Fruit fly (Drosophila melanogaster) whole organism, embryonic: ENCODE results near the gene IA-2.

Source experiments
- Atf3 ChIP-seq: fragments of 200-800 bp; sonication (Bioruptor generic); optimal IDR thresholded peaks from 3 replicates; lab custom pipeline; 2016; ENCODE audit warnings: missing biosample characterization, missing genetic modification characterization
- Awh ChIP-seq: fragments of 200-800 bp; sonication (Bioruptor generic); IDR thresholded peaks from 2 replicates; pipeline ENCODE4, ENCODE4 v1.3.6; 2022; ENCODE audit warnings: missing biosample characterization, missing genetic modification characterization
- C15 ChIP-seq: fragments of 200-800 bp; sonication (Bioruptor generic); IDR thresholded peaks from 3 replicates; pipeline ENCODE4 v1.3.6; 2022; ENCODE audit warnings: missing biosample characterization, missing genetic modification characterization
- CG10431 ChIP-seq: fragments of 200-800 bp; sonication (Bioruptor generic); optimal IDR thresholded peaks from 3 replicates; lab custom pipeline; 2018; ENCODE audit warnings: missing biosample characterization, mild to moderate bottlenecking, missing genetic modification characterization
- CG10979 ChIP-seq: fragments of 200-800 bp; sonication (Bioruptor generic); optimal IDR thresholded peaks from 2 replicates; lab custom pipeline; 2018; ENCODE audit warnings: missing biosample characterization, mild to moderate bottlenecking, missing genetic modification characterization, moderate library complexity
- CG1233 ChIP-seq: fragments of 200-800 bp; sonication (Bioruptor generic); optimal IDR thresholded peaks from 4 replicates; lab custom pipeline; 2018; ENCODE audit warnings: missing biosample characterization, mild to moderate bottlenecking, missing genetic modification characterization
- CG13123 ChIP-seq: fragments of 200-800 bp; sonication (Bioruptor generic); optimal IDR thresholded peaks from 2 replicates; lab custom pipeline; 2016; ENCODE audit warnings: missing biosample characterization, missing genetic modification characterization
- CG13424 ChIP-seq: fragments of 200-800 bp; sonication (Bioruptor generic); optimal IDR thresholded peaks from 2 replicates; lab custom pipeline; 2019; ENCODE audit warnings: missing biosample characterization, mild to moderate bottlenecking, missing genetic modification characterization, moderate library complexity
- CG14441 ChIP-seq: fragments of 200-800 bp; sonication (Bioruptor generic); IDR thresholded peaks from 2 replicates; pipeline ENCODE4 v1.3.6; 2022; ENCODE audit warnings: missing biosample characterization, missing genetic modification characterization
- CG16863 ChIP-seq: fragments of 200-800 bp; sonication (Bioruptor generic); optimal IDR thresholded peaks from 3 replicates; lab custom pipeline; 2016; ENCODE audit warnings: missing biosample characterization, missing genetic modification characterization
- CG17912 ChIP-seq: fragments of 200-800 bp; sonication (Bioruptor generic); optimal IDR thresholded peaks from 2 replicates; lab custom pipeline; 2018; ENCODE audit warnings: missing biosample characterization, mild to moderate bottlenecking, missing genetic modification characterization
- CG18476 ChIP-seq: fragments of 200-800 bp; sonication (Bioruptor generic); optimal IDR thresholded peaks from 2 replicates; lab custom pipeline; 2016; ENCODE audit warnings: missing biosample characterization, mild to moderate bottlenecking, missing genetic modification characterization
- CG2712 ChIP-seq: fragments of 200-800 bp; optimal IDR thresholded peaks from 3 replicates; lab custom pipeline; 2019; ENCODE audit warnings: missing biosample characterization, mild to moderate bottlenecking, missing genetic modification characterization, moderate library complexity
- CG3407 ChIP-seq: fragments of 200-800 bp; sonication (Bioruptor generic); optimal IDR thresholded peaks from 2 replicates; lab custom pipeline; 2018; ENCODE audit warnings: missing biosample characterization, mild to moderate bottlenecking, missing genetic modification characterization
- CG3847 ChIP-seq: fragments of 200-800 bp; sonication (Bioruptor generic); IDR thresholded peaks from 2 replicates; pipeline ENCODE4 v1.3.6; 2022; ENCODE audit warnings: missing biosample characterization, missing genetic modification characterization
- CG4424 ChIP-seq: fragments of 200-800 bp; sonication (Bioruptor generic); optimal IDR thresholded peaks from 3 replicates; lab custom pipeline; 2016; ENCODE audit warnings: missing biosample characterization, missing genetic modification characterization
- CG6791 ChIP-seq: fragments of 200-800 bp; sonication (Bioruptor generic); IDR thresholded peaks from 3 replicates; pipeline ENCODE4 v1.3.6; 2022; ENCODE audit warnings: missing biosample characterization, missing genetic modification characterization; ENCODE audit not compliant: partially characterized antibody
- CG8089 ChIP-seq: fragments of 200-800 bp; sonication (Bioruptor generic); optimal IDR thresholded peaks from 3 replicates; lab custom pipeline; 2016; ENCODE audit warnings: missing biosample characterization, missing genetic modification characterization
- CG8388 ChIP-seq: fragments of 200-800 bp; sonication (Bioruptor generic); optimal IDR thresholded peaks from 2 replicates; lab custom pipeline; 2019; ENCODE audit warnings: missing biosample characterization, mild to moderate bottlenecking, missing genetic modification characterization, moderate library complexity
- CG9437 ChIP-seq: fragments of 200-800 bp; sonication (Bioruptor generic); optimal IDR thresholded peaks from 2 replicates; lab custom pipeline; 2018; ENCODE audit warnings: missing biosample characterization, mild to moderate bottlenecking, missing genetic modification characterization
- Dll ChIP-seq: fragments of 200-800 bp; sonication (Bioruptor generic); IDR thresholded peaks from 4 replicates; pipeline ENCODE4 v1.3.6; 2022; ENCODE audit warnings: missing biosample characterization, missing genetic modification characterization; ENCODE audit not compliant: partially characterized antibody
- Drgx ChIP-seq: fragments of 200-800 bp; sonication (Bioruptor generic); IDR thresholded peaks from 2 replicates; pipeline ENCODE4 v1.3.6; 2022; ENCODE audit warnings: missing biosample characterization, missing genetic modification characterization
- E2f1 ChIP-seq: fragments of 200-800 bp; sonication (Bioruptor generic); IDR thresholded peaks from 2 replicates; pipeline ENCODE4 v1.3.6; 2022; ENCODE audit warnings: missing biosample characterization, missing genetic modification characterization
- Elba2 ChIP-seq: fragments of 200-800 bp; sonication (Bioruptor generic); optimal IDR thresholded peaks from 3 replicates; lab custom pipeline; 2016; ENCODE audit warnings: missing biosample characterization, missing genetic modification characterization
- Gug ChIP-seq: fragments of 200-800 bp; sonication (Bioruptor generic); IDR thresholded peaks from 4 replicates; pipeline ENCODE4 v1.3.6; 2022; ENCODE audit warnings: missing biosample characterization, missing genetic modification characterization
- Hr51 ChIP-seq, 2 experiments: fragments of 200-800 bp; sonication (Bioruptor generic); optimal IDR thresholded peaks; 2 replicates in 1 of 2; 3 replicates in 1 of 2; lab custom pipeline; 2016 to 2018; ENCODE audit warnings: missing biosample characterization in 2 of 2, missing genetic modification characterization in 2 of 2, mild to moderate bottlenecking in 1 of 2, moderate library complexity in 1 of 2
- Lhr ChIP-seq: fragments of 200-800 bp; sonication (Bioruptor generic); optimal IDR thresholded peaks from 3 replicates; lab custom pipeline; 2017; ENCODE audit warnings: mild to moderate bottlenecking, missing biosample characterization, missing genetic modification reagents, missing genetic modification characterization
- Nf-YC ChIP-seq: fragments of 200-800 bp; optimal IDR thresholded peaks from 3 replicates; lab custom pipeline; 2019; ENCODE audit warnings: missing biosample characterization, mild to moderate bottlenecking, missing genetic modification characterization, moderate library complexity
- Sox102F ChIP-seq: fragments of 200-800 bp; sonication (Bioruptor generic); optimal IDR thresholded peaks from 2 replicates; lab custom pipeline; 2018; ENCODE audit warnings: missing biosample characterization, mild to moderate bottlenecking, missing genetic modification characterization, moderate library complexity
- Xbp1 ChIP-seq: fragments of 200-800 bp; sonication (Bioruptor generic); optimal IDR thresholded peaks from 3 replicates; lab custom pipeline; 2016; ENCODE audit warnings: missing biosample characterization, mild to moderate bottlenecking, missing genetic modification characterization
- YL-1 ChIP-seq: fragments of 200-800 bp; sonication (Bioruptor generic); optimal IDR thresholded peaks from 3 replicates; lab custom pipeline; 2017; ENCODE audit warnings: missing biosample characterization, mild to moderate bottlenecking, missing genetic modification characterization
- ap ChIP-seq: fragments of 200-800 bp; sonication (Bioruptor generic); IDR thresholded peaks from 2 replicates; pipeline ENCODE4 v1.3.6; 2022; ENCODE audit warnings: missing biosample characterization, missing genetic modification characterization
- az2 ChIP-seq: fragments of 200-800 bp; sonication (Bioruptor generic); optimal IDR thresholded peaks from 3 replicates; lab custom pipeline; 2016; ENCODE audit warnings: missing biosample characterization, missing genetic modification characterization
- crc ChIP-seq: fragments of 200-800 bp; sonication (Bioruptor generic); optimal IDR thresholded peaks from 2 replicates; lab custom pipeline; 2016; ENCODE audit warnings: missing biosample characterization, missing genetic modification characterization
- da ChIP-seq: fragments of 200-800 bp; sonication (Bioruptor generic); optimal IDR thresholded peaks from 2 replicates; lab custom pipeline; 2016; ENCODE audit warnings: missing biosample characterization, missing genetic modification characterization
- dmrt11E ChIP-seq: fragments of 200-800 bp; sonication (Bioruptor generic); optimal IDR thresholded peaks from 3 replicates; lab custom pipeline; 2018; ENCODE audit warnings: missing biosample characterization, mild to moderate bottlenecking, missing genetic modification characterization, moderate library complexity
- emc ChIP-seq: fragments of 200-800 bp; sonication (Bioruptor generic); optimal IDR thresholded peaks from 2 replicates; lab custom pipeline; 2016; ENCODE audit warnings: missing biosample characterization, missing genetic modification characterization
- ewg ChIP-seq: fragments of 200-800 bp; sonication (Bioruptor generic); optimal IDR thresholded peaks from 3 replicates; lab custom pipeline; 2017; ENCODE audit warnings: mild to moderate bottlenecking, missing biosample characterization, missing genetic modification reagents, missing genetic modification characterization
- fd102C ChIP-seq: fragments of 200-800 bp; sonication (Bioruptor generic); optimal IDR thresholded peaks from 2 replicates; lab custom pipeline; 2018; ENCODE audit warnings: missing biosample characterization, mild to moderate bottlenecking, missing genetic modification characterization, moderate library complexity
- fd64A ChIP-seq: fragments of 200-800 bp; sonication (Bioruptor generic); optimal IDR thresholded peaks from 3 replicates; lab custom pipeline; 2018; ENCODE audit warnings: missing biosample characterization, mild to moderate bottlenecking, missing genetic modification characterization
- grn ChIP-seq: fragments of 200-800 bp; sonication (Bioruptor generic); optimal IDR thresholded peaks from 3 replicates; lab custom pipeline; 2017; ENCODE audit warnings: missing biosample characterization, missing genetic modification characterization
- jigr1 ChIP-seq: fragments of 200-800 bp; sonication (Bioruptor generic); IDR thresholded peaks from 3 replicates; pipeline ENCODE4 v1.3.6; 2022; ENCODE audit warnings: missing biosample characterization, missing genetic modification characterization
- jing ChIP-seq: fragments of 200-800 bp; sonication (Bioruptor generic); optimal IDR thresholded peaks from 2 replicates; lab custom pipeline; 2018; ENCODE audit warnings: missing biosample characterization, mild to moderate bottlenecking, missing genetic modification characterization
- kay ChIP-seq: fragments of 200-800 bp; sonication (Bioruptor generic); optimal IDR thresholded peaks from 2 replicates; lab custom pipeline; 2016; ENCODE audit warnings: missing biosample characterization, missing genetic modification characterization
- peb ChIP-seq: fragments of 200-800 bp; sonication (Bioruptor generic); IDR thresholded peaks from 2 replicates; pipeline ENCODE4 v1.3.6; 2022; ENCODE audit warnings: missing biosample characterization, missing genetic modification characterization
- scrt ChIP-seq: fragments of 200-800 bp; sonication (Bioruptor generic); optimal IDR thresholded peaks from 2 replicates; lab custom pipeline; 2018; ENCODE audit warnings: missing biosample characterization, mild to moderate bottlenecking, missing genetic modification characterization, moderate library complexity
- sens ChIP-seq: fragments of 200-800 bp; sonication (Bioruptor generic); peaks from one replicate; lab custom pipeline; 2016; ENCODE audit warnings: missing biosample characterization, missing genetic modification characterization
- sqz ChIP-seq: fragments of 200-800 bp; sonication (Bioruptor generic); optimal IDR thresholded peaks from 3 replicates; lab custom pipeline; 2018; ENCODE audit warnings: missing biosample characterization, mild to moderate bottlenecking, missing genetic modification characterization
- tin ChIP-seq: fragments of 200-800 bp; sonication (Bioruptor generic); optimal IDR thresholded peaks from 3 replicates; lab custom pipeline; 2016; ENCODE audit warnings: missing biosample characterization, missing genetic modification characterization
- ttk ChIP-seq: fragments of 200-800 bp; sonication (Bioruptor generic); IDR thresholded peaks from 2 replicates; pipeline ENCODE4 v2.1.2; 2022; ENCODE audit warnings: missing biosample characterization, missing genetic modification characterization
- zfh1 ChIP-seq: fragments of 200-800 bp; sonication (Bioruptor generic); IDR thresholded peaks from 3 replicates; pipeline ENCODE4 v1.3.6; 2022; ENCODE audit warnings: missing biosample characterization, missing genetic modification characterization

The IA-2 gene

dm6 chr2L:1072184-1072583 lies 24.3 kb upstream of the IA-2 start (continued):
- peak; percentile 96 for TF ChIP-seq CG10431 (GFP tag; lab: Kevin White, UChicago)
- TF ChIP-seq Nf-YC (tag; lab: Kevin White, UChicago), result peak; percentile 53
- TF ChIP-seq CG1233 (GFP tag; lab: Kevin White, UChicago), result peak; percentile 97
- peak; percentile 89 for TF ChIP-seq ewg (GFP tag; lab: Kevin White, UChicago)
- TF ChIP-seq CG10979 (tag; lab: Kevin White, UChicago), result peak; percentile 79
- peak; percentile 98 for TF ChIP-seq Awh
- TF ChIP-seq grn, result peak; percentile 90
- peak; percentile 96 for TF ChIP-seq Lhr (GFP tag; lab: Kevin White, UChicago)
- peak; percentile 99 for TF ChIP-seq CG3407 (GFP tag; lab: Kevin White, UChicago)
- TF ChIP-seq fd102C (GFP tag; lab: Kevin White, UChicago), result peak; percentile 85
- TF ChIP-seq Elba2 (GFP tag; lab: Kevin White, UChicago), result no peak
- TF ChIP-seq CG6791, result no peak
- TF ChIP-seq CG8089 (GFP tag; lab: Kevin White, UChicago), result peak; percentile 94
- peak; percentile 94 for TF ChIP-seq CG17912
- TF ChIP-seq ap (GFP tag; lab: Robert Waterston, UW), result peak; percentile 82
- TF ChIP-seq Gug, result peak; percentile 44; the same call in 1 of the 4 replicates
- TF ChIP-seq Sox102F, result peak; percentile 92
- peak; percentile 66 for TF ChIP-seq az2 (GFP tag; lab: Kevin White, UChicago)
- peak; percentile 67 to 92 for TF ChIP-seq Hr51 (GFP tag; optimal IDR thresholded peaks at IDR 0.05; lab: Kevin White, UChicago)
- TF ChIP-seq da, result peak; percentile 89
- TF ChIP-seq jigr1 (GFP tag; lab: Robert Waterston, UW), result no peak
- no peak for TF ChIP-seq Dll (GFP tag; lab: Robert Waterston, UW)
- TF ChIP-seq CG14441, result peak; percentile 81
- TF ChIP-seq CG3847 (GFP tag; lab: Robert Waterston, UW), result peak; percentile 75
- TF ChIP-seq zfh1 (GFP tag; lab: Robert Waterston, UW), result peak; percentile 95
- TF ChIP-seq fd64A, result peak; percentile 99
- TF ChIP-seq crc, result peak; percentile 91
- peak; percentile 88 for TF ChIP-seq dmrt11E (tag; lab: Kevin White, UChicago)
- peak; percentile 82 for TF ChIP-seq emc (GFP tag; lab: Kevin White, UChicago)
- TF ChIP-seq CG8388 (GFP tag; lab: Kevin White, UChicago), result peak; percentile 81
- peak; percentile 98 for TF ChIP-seq sens (GFP tag; lab: Kevin White, UChicago)
- peak; percentile 85 for TF ChIP-seq CG2712 (tag; lab: Kevin White, UChicago)
- peak; percentile 91 for TF ChIP-seq sqz
- TF ChIP-seq C15, result peak; percentile 71; the same call in 2 of the 3 replicates
- TF ChIP-seq CG4424, result peak; percentile 89
- peak; percentile 93 for TF ChIP-seq CG16863 (GFP tag; lab: Kevin White, UChicago)
- TF ChIP-seq jing (GFP tag; lab: Kevin White, UChicago), result peak; percentile 79
- peak; percentile 87 for TF ChIP-seq CG18476
- TF ChIP-seq CG9437 (GFP tag; lab: Kevin White, UChicago), result peak; percentile 49
- TF ChIP-seq Drgx (GFP tag; lab: Robert Waterston, UW), result peak; percentile 73
- peak; percentile 96 for TF ChIP-seq CG13123 (GFP tag; lab: Kevin White, UChicago)
- TF ChIP-seq Xbp1 (GFP tag; lab: Kevin White, UChicago), result peak; percentile 65
- peak; percentile 73 for TF ChIP-seq peb (GFP tag; lab: Robert Waterston, UW)
- TF ChIP-seq scrt (GFP tag; lab: Kevin White, UChicago), result peak; percentile 82
- TF ChIP-seq YL-1 (GFP tag; lab: Kevin White, UChicago), result peak; percentile 97
- peak; percentile 83 for TF ChIP-seq E2f1 (GFP tag; lab: Robert Waterston, UW)
- peak; percentile 90 for TF ChIP-seq Atf3
- peak; percentile 70 for TF ChIP-seq ttk (GFP tag; lab: Robert Waterston, UW)
- peak; percentile 86 for TF ChIP-seq CG13424 (tag; lab: Kevin White, UChicago)
- TF ChIP-seq kay (GFP tag; lab: Kevin White, UChicago), result peak; percentile 86
- peak; percentile 80 for TF ChIP-seq tin (GFP tag; lab: Kevin White, UChicago)
